Worm (Caenorhabditis elegans) whole organism, late embryonic: ENCODE measurements around the gene F32D8.13.

Experiments used
- K09A11.1 ChIP-seq: sonication (generic microtip); optimal IDR thresholded peaks from 2 replicates; lab custom pipeline; 2017; ENCODE audit warnings: antibody characterized with exemption, mild to moderate bottlenecking, missing genetic modification characterization, missing compliant biosample characterization; ENCODE audit not compliant: insufficient read depth
- ceh-6 ChIP-seq: fragments of 200-800 bp; sonication (Bioruptor generic); optimal IDR thresholded peaks from 2 replicates; lab custom pipeline; 2018; ENCODE audit warnings: mild to moderate bottlenecking, missing genetic modification characterization, missing compliant biosample characterization
- fkh-10 ChIP-seq: fragments of 150-350 bp; optimal IDR thresholded peaks from 2 replicates; lab custom pipeline; 2014; ENCODE audit warnings: missing biosample characterization, missing genetic modification reagents, missing genetic modification characterization
- hlh-13 ChIP-seq: fragments of 200-800 bp; sonication (Bioruptor generic); optimal IDR thresholded peaks from 2 replicates; lab custom pipeline; 2018; ENCODE audit warnings: mild to moderate bottlenecking, missing genetic modification characterization, missing compliant biosample characterization

ce11 chrV:10925658-10926057 is 29.3 kb upstream of the F32D8.13 start:
- TF ChIP-seq ceh-6 (no peak), hlh-13 (GFP tag; lab: Kevin White, UChicago) (no peak), fkh-10 (GFP tag; lab: Kevin White, UChicago) (no peak), K09A11.1 (tag; lab: Kevin White, UChicago) (no peak)
